Fruit fly (Drosophila melanogaster): ENCODE results near the gene daed.

Gene daed

DNA sequence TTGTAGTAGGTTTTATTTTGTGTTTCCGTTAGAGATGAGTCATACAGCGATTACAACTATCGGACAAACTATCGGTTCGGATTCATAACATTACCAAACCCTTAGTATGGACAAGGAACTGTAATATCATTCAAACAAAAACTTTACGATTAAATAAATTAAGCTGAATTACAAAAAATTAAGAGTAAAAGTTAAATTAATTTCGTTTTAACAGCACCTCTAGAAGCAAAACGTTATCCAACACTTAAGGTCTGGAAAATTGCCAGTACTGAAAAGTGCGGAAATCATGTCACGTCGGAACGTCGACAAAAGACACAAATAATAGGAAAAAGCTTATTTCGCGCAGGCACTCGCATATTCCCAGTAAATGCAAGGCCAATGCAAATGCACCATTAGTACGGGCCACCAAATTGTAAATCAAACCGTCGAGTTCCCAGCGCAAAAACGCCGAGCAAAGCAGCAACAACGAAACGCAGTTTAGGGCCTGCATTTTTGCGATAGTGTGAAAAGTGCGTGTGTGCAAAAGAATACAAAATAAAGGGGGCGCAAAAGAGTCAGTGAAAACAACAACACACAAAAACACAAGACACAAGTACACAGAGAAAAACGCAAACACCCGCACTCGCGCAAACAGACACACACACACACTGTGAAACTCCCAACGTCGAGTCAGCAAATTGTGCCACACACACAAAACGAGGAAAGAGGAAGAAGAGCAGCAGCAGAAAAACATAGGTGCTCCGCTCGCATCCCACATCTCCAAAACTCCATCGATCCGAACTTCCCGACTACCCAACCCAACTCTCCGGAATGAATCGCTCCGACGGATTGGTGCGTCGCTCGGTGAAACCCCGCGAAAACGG is 10.4 kb upstream of the daed start, which contains the start of the genes CG15387 and sau (continued):
- TF ChIP-seq CG17912 (GFP tag; optimal IDR thresholded peaks at IDR 0.05): peak; percentile 69
- TF ChIP-seq TFAM (GFP tag; optimal IDR thresholded peaks at IDR 0.05): peak; percentile 24
- peak; percentile 89 for TF ChIP-seq CG14860 (GFP tag; IDR thresholded peaks at IDR 0.05; ENCODE audit: partially characterized antibody)
- TF ChIP-seq btn (GFP tag; optimal IDR thresholded peaks at IDR 0.05): peak; percentile 56
- peak; percentile 72 for TF ChIP-seq fd3F (GFP tag; optimal IDR thresholded peaks at IDR 0.05)
- peak; percentile 86 for TF ChIP-seq CG15514 (GFP tag; optimal IDR thresholded peaks at IDR 0.05)
- TF ChIP-seq Six4 (GFP tag; optimal IDR thresholded peaks at IDR 0.05): peak; percentile 81
- peak; percentile 36; the same call in 1 of the 2 replicates for TF ChIP-seq CG10321 (GFP tag; IDR thresholded peaks at IDR 0.05)
- peak; percentile 82 for TF ChIP-seq dm (GFP tag; optimal IDR thresholded peaks at IDR 0.05)
- TF ChIP-seq CG17186 (GFP tag; optimal IDR thresholded peaks at IDR 0.05): peak; percentile 79
- TF ChIP-seq Ptx1 (GFP tag; IDR thresholded peaks at IDR 0.05): peak; percentile 84
- peak; percentile 82 for TF ChIP-seq CG14014 (GFP tag; IDR thresholded peaks at IDR 0.05)
- peak; percentile 90 for TF ChIP-seq CG4424 (GFP tag; optimal IDR thresholded peaks at IDR 0.05)
- peak; percentile 38 for TF ChIP-seq CG4360 (GFP tag; IDR thresholded peaks at IDR 0.05)
- TF ChIP-seq Dip2 (GFP tag; IDR thresholded peaks at IDR 0.05): no peak
- TF ChIP-seq psq (GFP tag; optimal IDR thresholded peaks at IDR 0.05): peak; percentile 71
- TF ChIP-seq mld (GFP tag; IDR thresholded peaks at IDR 0.05; ENCODE audit: partially characterized antibody): peak; percentile 90
- TF ChIP-seq CG1603 (tag; optimal IDR thresholded peaks at IDR 0.05): peak; percentile 84
- TF ChIP-seq CG12659 (GFP tag; optimal IDR thresholded peaks at IDR 0.05): peak; percentile 90
- peak; percentile 32 for TF ChIP-seq fd64A (GFP tag; optimal IDR thresholded peaks at IDR 0.05)
- TF ChIP-seq D19B (GFP tag; optimal IDR thresholded peaks at IDR 0.05): peak; percentile 56
- TF ChIP-seq CG7357 (GFP tag; IDR thresholded peaks at IDR 0.05): peak; percentile 64; the same call in 1 of the 3 replicates
- peak; percentile 56 for TF ChIP-seq sima (GFP tag; optimal IDR thresholded peaks at IDR 0.05)
- TF ChIP-seq Antp (GFP tag; optimal IDR thresholded peaks at IDR 0.05): peak; percentile 90
- TF ChIP-seq CG11696 (GFP tag; IDR thresholded peaks at IDR 0.05): no peak
- peak; percentile 78 for TF ChIP-seq Nf-YC (tag; optimal IDR thresholded peaks at IDR 0.05)
- TF ChIP-seq CG31224 (GFP tag; IDR thresholded peaks at IDR 0.05): peak; percentile 79
- peak; percentile 58 for TF ChIP-seq CG6683 (GFP tag; optimal IDR thresholded peaks at IDR 0.05)
- no peak for TF ChIP-seq Gsc (GFP tag; IDR thresholded peaks at IDR 0.05)
- peak; percentile 84 for TF ChIP-seq az2 (GFP tag; optimal IDR thresholded peaks at IDR 0.05)
- TF ChIP-seq CG9797 (GFP tag; optimal IDR thresholded peaks at IDR 0.05): no peak
- TF ChIP-seq tx (GFP tag; optimal IDR thresholded peaks at IDR 0.05): peak; percentile 91
- TF ChIP-seq vfl (GFP tag; optimal IDR thresholded peaks at IDR 0.05): peak; percentile 86
- TF ChIP-seq knrl (GFP tag; IDR thresholded peaks at IDR 0.05; ENCODE audit: partially characterized antibody): peak; percentile 92
- TF ChIP-seq CG12071 (GFP tag; optimal IDR thresholded peaks at IDR 0.05): peak; percentile 75
- peak; percentile 52 for TF ChIP-seq Adf1 (GFP tag; IDR thresholded peaks at IDR 0.05)
- peak; percentile 87 for TF ChIP-seq CG3281 (GFP tag; optimal IDR thresholded peaks at IDR 0.05)
- TF ChIP-seq rib (GFP tag; IDR thresholded peaks at IDR 0.05): peak; percentile 75
- peak; percentile 74 for TF ChIP-seq CG3838 (GFP tag; optimal IDR thresholded peaks at IDR 0.05)
- TF ChIP-seq NfI (GFP tag; optimal IDR thresholded peaks at IDR 0.05): peak; percentile 90
- TF ChIP-seq B-H1 (GFP tag; IDR thresholded peaks at IDR 0.05): peak; percentile 55; the same call in 2 of the 3 replicates
- peak; percentile 77 for TF ChIP-seq CG6272 (GFP tag; IDR thresholded peaks at IDR 0.05)
- TF ChIP-seq CG34422 (GFP tag; IDR thresholded peaks at IDR 0.05): peak; percentile 83
- TF ChIP-seq ap (GFP tag; IDR thresholded peaks at IDR 0.05): peak; percentile 62
- TF ChIP-seq CG8290 (GFP tag; optimal IDR thresholded peaks at IDR 0.05): peak; percentile 92
- peak; percentile 70 to 88 for TF ChIP-seq CG8290 (tag; optimal IDR thresholded peaks at IDR 0.05)
- TF ChIP-seq oc (tag; optimal IDR thresholded peaks at IDR 0.05): peak; percentile 60
- peak; percentile 88 for TF ChIP-seq pho (GFP tag; optimal IDR thresholded peaks at IDR 0.05)
- peak; percentile 82 for TF ChIP-seq lmd (GFP tag; IDR thresholded peaks at IDR 0.05)
- TF ChIP-seq CG11247 (GFP tag; IDR thresholded peaks at IDR 0.05): peak; percentile 78
